Fruit fly (Drosophila melanogaster) whole organism, embryonic: ENCODE data around the gene ps.
A peak's percentile ranks its signal among the peaks of the same experiment; 100 is the strongest.

Experiments
- Antp ChIP-seq: fragments of 200-800 bp; sonication (Bioruptor generic); optimal IDR thresholded peaks from 3 replicates; lab custom pipeline; 2016; ENCODE audit warnings: missing biosample characterization, missing genetic modification characterization
- Atf-2 ChIP-seq: fragments of 200-800 bp; sonication (Bioruptor generic); optimal IDR thresholded peaks from 2 replicates; lab custom pipeline; 2016; ENCODE audit warnings: missing biosample characterization, missing genetic modification characterization
- Bgb ChIP-seq: fragments of 200-800 bp; sonication (Bioruptor generic); IDR thresholded peaks from 2 replicates; pipeline ENCODE4 v1.3.6; 2022; ENCODE audit warnings: missing biosample characterization, missing genetic modification characterization; ENCODE audit not compliant: partially characterized antibody
- CG10209 ChIP-seq: fragments of 200-800 bp; sonication (Bioruptor generic); optimal IDR thresholded peaks from 3 replicates; lab custom pipeline; 2017; ENCODE audit warnings: missing biosample characterization, mild to moderate bottlenecking, missing genetic modification characterization, missing genetic modification reagents
- CG10274 ChIP-seq: fragments of 200-800 bp; sonication (Bioruptor generic); optimal IDR thresholded peaks from 3 replicates; lab custom pipeline; 2017; ENCODE audit warnings: missing biosample characterization, mild to moderate bottlenecking, missing genetic modification characterization
- CG11247 ChIP-seq: fragments of 200-800 bp; sonication (Bioruptor generic); IDR thresholded peaks from 2 replicates; pipeline ENCODE4 v1.3.6; 2022; ENCODE audit warnings: missing biosample characterization, missing genetic modification characterization
- CG11504 ChIP-seq: fragments of 200-800 bp; sonication (Bioruptor generic); optimal IDR thresholded peaks from 3 replicates; lab custom pipeline; 2019; ENCODE audit warnings: missing biosample characterization, mild to moderate bottlenecking, missing genetic modification characterization, moderate library complexity
- CG13123 ChIP-seq: fragments of 200-800 bp; sonication (Bioruptor generic); optimal IDR thresholded peaks from 2 replicates; lab custom pipeline; 2016; ENCODE audit warnings: missing biosample characterization, missing genetic modification characterization
- CG13775 ChIP-seq: fragments of 200-800 bp; sonication (Bioruptor generic); optimal IDR thresholded peaks from 3 replicates; lab custom pipeline; 2017; ENCODE audit warnings: missing biosample characterization, mild to moderate bottlenecking, missing genetic modification characterization
- CG17829 ChIP-seq: fragments of 200-800 bp; optimal IDR thresholded peaks from 2 replicates; lab custom pipeline; 2019; ENCODE audit warnings: missing biosample characterization, mild to moderate bottlenecking, missing genetic modification characterization, moderate library complexity
- CG2129 ChIP-seq: fragments of 200-800 bp; sonication (Bioruptor generic); IDR thresholded peaks from 2 replicates; pipeline ENCODE4 v1.3.6; 2022; ENCODE audit warnings: missing biosample characterization, missing genetic modification characterization; ENCODE audit not compliant: partially characterized antibody
- CG2678 ChIP-seq: fragments of 200-800 bp; sonication (Bioruptor generic); optimal IDR thresholded peaks from 3 replicates; lab custom pipeline; 2019; ENCODE audit warnings: missing biosample characterization, mild to moderate bottlenecking, missing genetic modification characterization, moderate library complexity
- CG4404 ChIP-seq: fragments of 200-800 bp; sonication (Bioruptor generic); IDR thresholded peaks from 2 replicates; pipeline ENCODE4 v1.3.6; 2022; ENCODE audit warnings: missing biosample characterization, missing genetic modification characterization
- CG4424 ChIP-seq: fragments of 200-800 bp; sonication (Bioruptor generic); optimal IDR thresholded peaks from 3 replicates; lab custom pipeline; 2016; ENCODE audit warnings: missing biosample characterization, missing genetic modification characterization
- CG6654 ChIP-seq: fragments of 200-800 bp; sonication (Bioruptor generic); optimal IDR thresholded peaks from 2 replicates; lab custom pipeline; 2017; ENCODE audit warnings: missing biosample characterization, mild to moderate bottlenecking, missing genetic modification characterization
- CG9609 ChIP-seq: fragments of 200-800 bp; sonication (Bioruptor generic); optimal IDR thresholded peaks from 3 replicates; lab custom pipeline; 2016; ENCODE audit warnings: missing biosample characterization, missing genetic modification characterization
- CG9797 ChIP-seq: fragments of 200-800 bp; sonication (Bioruptor generic); optimal IDR thresholded peaks from 3 replicates; lab custom pipeline; 2018; ENCODE audit warnings: missing biosample characterization, mild to moderate bottlenecking, missing genetic modification characterization
- CG9817 ChIP-seq: fragments of 200-800 bp; sonication (Bioruptor generic); optimal IDR thresholded peaks from 2 replicates; lab custom pipeline; 2018; ENCODE audit warnings: missing biosample characterization, mild to moderate bottlenecking, missing genetic modification characterization, moderate library complexity
- E2f1 ChIP-seq: fragments of 200-800 bp; sonication (Bioruptor generic); IDR thresholded peaks from 2 replicates; pipeline ENCODE4 v1.3.6; 2022; ENCODE audit warnings: missing biosample characterization, missing genetic modification characterization
- E2f2 ChIP-seq: fragments of 200-800 bp; sonication (Bioruptor generic); IDR thresholded peaks from 2 replicates; pipeline ENCODE4 v1.3.6; 2022; ENCODE audit warnings: missing biosample characterization, missing genetic modification characterization
- H15 ChIP-seq: fragments of 200-800 bp; sonication (Bioruptor generic); IDR thresholded peaks from 3 replicates; pipeline ENCODE4 v1.3.6; 2022; ENCODE audit warnings: missing biosample characterization, missing genetic modification characterization
- HLHmδ ChIP-seq: fragments of 200-800 bp; sonication (Bioruptor generic); optimal IDR thresholded peaks from 2 replicates; lab custom pipeline; 2018; ENCODE audit warnings: missing biosample characterization, mild to moderate bottlenecking, missing genetic modification characterization, moderate library complexity
- Hand ChIP-seq: fragments of 200-800 bp; sonication (Bioruptor generic); optimal IDR thresholded peaks from 2 replicates; lab custom pipeline; 2017; ENCODE audit warnings: mild to moderate bottlenecking, missing biosample characterization, missing genetic modification reagents, missing genetic modification characterization
- Hmx ChIP-seq: fragments of 200-800 bp; sonication (Bioruptor generic); optimal IDR thresholded peaks from 2 replicates; lab custom pipeline; 2016; ENCODE audit warnings: missing biosample characterization, missing genetic modification characterization
- MTF-1 ChIP-seq: fragments of 200-800 bp; sonication (Bioruptor generic); optimal IDR thresholded peaks from 2 replicates; lab custom pipeline; 2018; ENCODE audit warnings: missing biosample characterization, mild to moderate bottlenecking, missing genetic modification characterization, borderline replicate concordance
- Rx ChIP-seq: fragments of 200-800 bp; sonication (Bioruptor generic); IDR thresholded peaks from 2 replicates; pipeline ENCODE4 v1.3.6; 2022; ENCODE audit warnings: missing biosample characterization, missing genetic modification characterization
- cad ChIP-seq: fragments of >200 bp; optimal IDR thresholded peaks from 2 replicates; lab custom pipeline; 2017; ENCODE audit warnings: missing biosample characterization, missing genetic modification characterization
- emc ChIP-seq: fragments of 200-800 bp; sonication (Bioruptor generic); optimal IDR thresholded peaks from 2 replicates; lab custom pipeline; 2016; ENCODE audit warnings: missing biosample characterization, missing genetic modification characterization
- fu2 ChIP-seq: fragments of 200-800 bp; sonication (Bioruptor generic); optimal IDR thresholded peaks from 2 replicates; lab custom pipeline; 2016; ENCODE audit warnings: missing biosample characterization, missing genetic modification characterization
- gcm ChIP-seq: fragments of 200-800 bp; sonication (Bioruptor generic); optimal IDR thresholded peaks from 2 replicates; lab custom pipeline; 2019; ENCODE audit warnings: missing biosample characterization, mild to moderate bottlenecking, missing genetic modification characterization, moderate library complexity
- gcm2 ChIP-seq: fragments of 200-800 bp; sonication (Bioruptor generic); optimal IDR thresholded peaks from 2 replicates; lab custom pipeline; 2016; ENCODE audit warnings: missing biosample characterization, missing genetic modification characterization
- grau ChIP-seq: fragments of 200-800 bp; optimal IDR thresholded peaks from 3 replicates; lab custom pipeline; 2019; ENCODE audit warnings: missing biosample characterization, mild to moderate bottlenecking, missing genetic modification characterization, moderate library complexity
- grn ChIP-seq: fragments of 200-800 bp; sonication (Bioruptor generic); optimal IDR thresholded peaks from 3 replicates; lab custom pipeline; 2017; ENCODE audit warnings: missing biosample characterization, missing genetic modification characterization
- jing ChIP-seq: fragments of 200-800 bp; sonication (Bioruptor generic); optimal IDR thresholded peaks from 2 replicates; lab custom pipeline; 2018; ENCODE audit warnings: missing biosample characterization, mild to moderate bottlenecking, missing genetic modification characterization
- klu ChIP-seq: fragments of 200-800 bp; sonication (Bioruptor generic); IDR thresholded peaks from 2 replicates; pipeline ENCODE4 v1.3.6; 2022; ENCODE audit warnings: missing biosample characterization, missing genetic modification characterization
- mld ChIP-seq: fragments of 200-800 bp; sonication (Bioruptor generic); IDR thresholded peaks from 3 replicates; pipeline ENCODE4 v1.3.6; 2022; ENCODE audit warnings: missing biosample characterization, missing genetic modification characterization; ENCODE audit not compliant: partially characterized antibody
- onecut ChIP-seq: fragments of 200-800 bp; sonication (Bioruptor generic); IDR thresholded peaks from 2 replicates; pipeline ENCODE4 v1.3.6; 2022; ENCODE audit warnings: missing biosample characterization, missing genetic modification characterization
- pita ChIP-seq: fragments of 200-800 bp; sonication (Bioruptor generic); optimal IDR thresholded peaks from 2 replicates; lab custom pipeline; 2017; ENCODE audit warnings: missing biosample characterization, mild to moderate bottlenecking, missing genetic modification characterization
- pros ChIP-seq: fragments of 200-800 bp; sonication (Bioruptor generic); optimal IDR thresholded peaks from 3 replicates; lab custom pipeline; 2019; ENCODE audit warnings: missing biosample characterization, mild to moderate bottlenecking, missing genetic modification characterization, moderate library complexity
- pum ChIP-seq: fragments of 200-800 bp; sonication (Bioruptor generic); optimal IDR thresholded peaks from 2 replicates; lab custom pipeline; 2016; ENCODE audit warnings: missing biosample characterization, missing genetic modification characterization
- pzg ChIP-seq: fragments of 200-800 bp; sonication (Bioruptor generic); optimal IDR thresholded peaks from 3 replicates; lab custom pipeline; 2018; ENCODE audit warnings: missing biosample characterization, mild to moderate bottlenecking, missing genetic modification characterization, moderate library complexity
- repo ChIP-seq: fragments of 200-800 bp; sonication (Bioruptor generic); optimal IDR thresholded peaks from 2 replicates; lab custom pipeline; 2016; ENCODE audit warnings: missing biosample characterization, missing genetic modification characterization
- ro ChIP-seq: fragments of 200-800 bp; sonication (Bioruptor generic); IDR thresholded peaks from 2 replicates; pipeline ENCODE4 v1.3.6; 2022; ENCODE audit warnings: missing biosample characterization, missing genetic modification characterization
- seq ChIP-seq: fragments of 200-800 bp; sonication (Bioruptor generic); IDR thresholded peaks from 2 replicates; pipeline ENCODE4 v1.3.6; 2022; ENCODE audit warnings: missing biosample characterization, missing genetic modification characterization
- shn ChIP-seq: fragments of 200-800 bp; sonication (Bioruptor generic); optimal IDR thresholded peaks from 3 replicates; lab custom pipeline; 2016; ENCODE audit warnings: missing biosample characterization, missing genetic modification characterization
- tio ChIP-seq: fragments of 200-800 bp; sonication (Bioruptor generic); optimal IDR thresholded peaks from 2 replicates; lab custom pipeline; 2017; ENCODE audit warnings: missing biosample characterization, missing genetic modification characterization, inconsistent platforms
- wdn ChIP-seq: fragments of 200-800 bp; sonication (Bioruptor generic); IDR thresholded peaks from 2 replicates; pipeline ENCODE4 v1.3.6; 2022; ENCODE audit warnings: missing biosample characterization, missing genetic modification characterization
- yki ChIP-seq: fragments of >200 bp; optimal IDR thresholded peaks from 3 replicates; lab custom pipeline; 2018
- zen ChIP-seq: fragments of 200-800 bp; sonication (Bioruptor generic); optimal IDR thresholded peaks from 3 replicates; lab custom pipeline; 2018; ENCODE audit warnings: missing biosample characterization, mild to moderate bottlenecking, missing genetic modification characterization, moderate library complexity
- zen2 ChIP-seq: fragments of 200-800 bp; sonication (Bioruptor generic); IDR thresholded peaks from 3 replicates; pipeline ENCODE4 v1.3.6; 2022; ENCODE audit warnings: missing biosample characterization, missing genetic modification characterization; ENCODE audit not compliant: partially characterized antibody
- zfh2 ChIP-seq: fragments of 200-800 bp; sonication (Bioruptor generic); optimal IDR thresholded peaks from 2 replicates; lab custom pipeline; 2016; ENCODE audit warnings: missing biosample characterization, missing genetic modification characterization

Gene ps

DNA sequence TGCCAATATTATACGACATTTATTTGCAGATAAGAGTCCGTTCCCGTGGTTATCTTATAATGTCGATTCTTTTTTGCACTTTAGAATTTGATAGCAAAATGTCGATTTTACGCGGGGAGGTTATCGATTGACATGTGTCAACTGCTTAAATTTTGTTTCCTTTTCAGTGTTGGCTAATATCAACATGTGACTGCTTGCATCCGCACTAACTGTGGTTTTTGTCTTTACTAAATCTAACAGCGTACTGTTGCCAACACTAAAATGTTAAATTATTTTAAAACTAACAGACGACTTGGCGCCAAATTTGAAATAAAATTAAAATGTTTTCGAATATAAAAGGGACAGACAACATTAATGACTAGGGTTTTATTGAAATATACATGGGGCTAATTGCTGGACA is 79.0 kb downstream of the ps start (continued):
- TF ChIP-seq CG11504 (tag; lab: Kevin White, UChicago): peak; percentile 62
- TF ChIP-seq klu (GFP tag; lab: Robert Waterston, UW): peak; percentile 37; the same call in 1 of the 2 replicates
- TF ChIP-seq CG17829 (tag; lab: Kevin White, UChicago): peak; percentile 80
- peak; percentile 36; the same call in 1 of the 3 replicates for TF ChIP-seq mld (GFP tag; lab: Robert Waterston, UW)
- TF ChIP-seq repo (GFP tag; lab: Kevin White, UChicago): peak; percentile 38
- peak; percentile 91 for TF ChIP-seq zfh2
- TF ChIP-seq Hand (GFP tag; lab: Kevin White, UChicago): no peak
- no peak for TF ChIP-seq HLHmδ (GFP tag; lab: Kevin White, UChicago)
- TF ChIP-seq onecut (GFP tag; lab: Robert Waterston, UW): no peak
- peak; percentile 84 for TF ChIP-seq grn
- no peak for TF ChIP-seq MTF-1 (GFP tag; lab: Kevin White, UChicago)
- TF ChIP-seq gcm2: peak; percentile 49
- TF ChIP-seq CG9797 (GFP tag; lab: Kevin White, UChicago): peak; percentile 1
- peak; percentile 40; the same call in 1 of the 2 replicates for TF ChIP-seq E2f1 (GFP tag; lab: Robert Waterston, UW)
- TF ChIP-seq Hmx (GFP tag; lab: Kevin White, UChicago): peak; percentile 5
- peak; percentile 84 for TF ChIP-seq pita
- peak; percentile 55; the same call in 1 of the 3 replicates for TF ChIP-seq H15 (GFP tag; lab: Robert Waterston, UW)
- peak; percentile 100 for TF ChIP-seq E2f2 (GFP tag; lab: Robert Waterston, UW)
- no peak for TF ChIP-seq seq
- no peak for TF ChIP-seq tio (GFP tag; lab: Kevin White, UChicago)
- TF ChIP-seq wdn (GFP tag; lab: Robert Waterston, UW): peak; percentile 46; the same call in 1 of the 2 replicates
- TF ChIP-seq Antp: peak; percentile 83
- TF ChIP-seq CG10274: no peak
- TF ChIP-seq zen (tag; lab: Kevin White, UChicago): peak; percentile 64
- TF ChIP-seq pum (GFP tag; lab: Kevin White, UChicago): peak; percentile 70
- no peak for TF ChIP-seq CG2129 (GFP tag; lab: Robert Waterston, UW)
- TF ChIP-seq grau (tag; lab: Kevin White, UChicago): peak; percentile 69
- TF ChIP-seq Rx (GFP tag; lab: Robert Waterston, UW): 0 out of 2 replicates have a peak, but pooled peaks have one; percentile 23
- TF ChIP-seq Atf-2 (GFP tag; lab: Kevin White, UChicago): peak; percentile 39
- peak; percentile 99 for TF ChIP-seq pzg (GFP tag; lab: Kevin White, UChicago)
- TF ChIP-seq pros (GFP tag; lab: Kevin White, UChicago): no peak
- no peak; the same call in 2 of the 3 replicates for TF ChIP-seq zen2
- TF ChIP-seq CG11247 (GFP tag; lab: Robert Waterston, UW): peak; percentile 73
- TF ChIP-seq CG4404 (GFP tag; lab: Robert Waterston, UW): peak; percentile 26; the same call in 1 of the 2 replicates
- TF ChIP-seq cad (GFP tag; lab: Kevin White, UChicago): no peak
- peak; percentile 68 for TF ChIP-seq shn
- no peak for TF ChIP-seq yki (lab: Kevin White, UChicago)
- peak; percentile 85 for TF ChIP-seq Bgb (GFP tag; lab: Robert Waterston, UW)
- TF ChIP-seq ro (GFP tag; lab: Robert Waterston, UW): no peak
- peak; percentile 27 for TF ChIP-seq gcm (GFP tag; lab: Kevin White, UChicago)
- TF ChIP-seq CG10209 (GFP tag; lab: Kevin White, UChicago): peak; percentile 61
- TF ChIP-seq fu2 (GFP tag; lab: Kevin White, UChicago): peak; percentile 81
- TF ChIP-seq CG4424 (GFP tag; lab: Kevin White, UChicago): peak; percentile 47
- peak; percentile 70 for TF ChIP-seq CG2678
- no peak for TF ChIP-seq CG6654 (GFP tag; lab: Kevin White, UChicago)
- TF ChIP-seq CG13123 (GFP tag; lab: Kevin White, UChicago): peak; percentile 54
- TF ChIP-seq emc (GFP tag; lab: Kevin White, UChicago): peak; percentile 51
- peak; percentile 91 for TF ChIP-seq CG9817
- peak; percentile 44 for TF ChIP-seq jing (GFP tag; lab: Kevin White, UChicago)
- TF ChIP-seq CG9609 (GFP tag; lab: Kevin White, UChicago): peak; percentile 77
- TF ChIP-seq CG13775 (GFP tag; lab: Kevin White, UChicago): peak; percentile 89
